Fruit fly (Drosophila melanogaster): Measurements from ENCODE around the gene CG18666.
A peak's percentile ranks its signal among the peaks of the same experiment; 100 is the strongest.

The CG18666 gene

DNA sequence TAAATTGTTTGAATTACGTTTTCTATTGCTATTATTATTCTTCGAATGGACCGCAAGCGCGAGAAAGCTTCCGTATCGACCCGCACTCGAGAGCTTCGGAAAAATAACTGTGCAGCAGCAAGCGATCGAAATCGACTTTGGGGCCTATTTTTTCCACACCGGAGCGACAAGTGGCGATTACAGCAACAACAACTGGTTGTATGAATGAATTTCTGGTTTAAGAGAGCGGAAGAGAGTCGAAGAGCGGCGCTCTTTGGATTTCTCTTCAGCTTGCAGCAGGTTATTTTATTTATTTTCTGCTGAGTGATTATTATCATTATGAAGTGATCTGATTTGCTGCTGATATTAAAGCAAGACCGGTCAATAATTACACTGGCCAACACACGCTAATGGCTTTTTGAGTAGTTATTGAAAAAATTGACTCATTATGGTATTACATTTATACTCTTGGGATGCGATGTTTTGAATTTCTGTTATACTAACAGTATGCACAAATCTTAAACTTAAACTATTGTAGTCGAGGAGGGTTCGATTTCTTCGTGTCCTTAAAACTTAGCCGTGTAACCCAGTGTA is 32.4 kb downstream of the CG18666 start, which contains the start of gene Samuel (continued):
- TF ChIP-seq CG7928 (GFP tag; optimal IDR thresholded peaks at IDR 0.05) (no peak), al (GFP tag; IDR thresholded peaks at IDR 0.05) (no peak), so (GFP tag; IDR thresholded peaks at IDR 0.05) (peak; percentile 28; the same call in 1 of the 3 replicates), CG2712 (tag; optimal IDR thresholded peaks at IDR 0.05) (no peak), pan (optimal IDR thresholded peaks at IDR 0.05) (no peak), pan (GFP tag; optimal IDR thresholded peaks at IDR 0.05 in 1 of 2, IDR thresholded peaks at IDR 0.05 in 1 of 2) (no peak), E2f1 (GFP tag; IDR thresholded peaks at IDR 0.05) (no peak), CG16863 (GFP tag; optimal IDR thresholded peaks at IDR 0.05) (no peak), CG10543 (GFP tag; optimal IDR thresholded peaks at IDR 0.05) (no peak), chif (GFP tag; optimal IDR thresholded peaks at IDR 0.05) (no peak), CG10959 (GFP tag; IDR thresholded peaks at IDR 0.05) (no peak), CG10321 (GFP tag; IDR thresholded peaks at IDR 0.05) (no peak), CG6791 (GFP tag; IDR thresholded peaks at IDR 0.05; ENCODE audit: partially characterized antibody) (no peak), Hr3 (GFP tag; optimal IDR thresholded peaks at IDR 0.05) (no peak), fu2 (GFP tag; optimal IDR thresholded peaks at IDR 0.05) (no peak), GATAe (GFP tag; conservative IDR thresholded peaks at IDR 0.05) (no peak), CG11085 (GFP tag; IDR thresholded peaks at IDR 0.05) (no peak), CG15514 (GFP tag; optimal IDR thresholded peaks at IDR 0.05) (no peak), croc (GFP tag; conservative IDR thresholded peaks at IDR 0.05) (no peak), Lhr (GFP tag; optimal IDR thresholded peaks at IDR 0.05) (no peak), jumu (GFP tag; optimal IDR thresholded peaks at IDR 0.05) (no peak), Oaz (GFP tag; IDR thresholded peaks at IDR 0.05) (no peak), CG8281 (tag; optimal IDR thresholded peaks at IDR 0.05) (no peak), dpn (GFP tag; optimal IDR thresholded peaks at IDR 0.05) (no peak), MTF-1 (GFP tag; optimal IDR thresholded peaks at IDR 0.05; ENCODE audit: borderline replicate concordance) (no peak), fd102C (GFP tag; optimal IDR thresholded peaks at IDR 0.05) (no peak), CG5953 (GFP tag; IDR thresholded peaks at IDR 0.05) (no peak), Sox102F (GFP tag; optimal IDR thresholded peaks at IDR 0.05) (no peak), hb (GFP tag; IDR thresholded peaks at IDR 0.05; ENCODE audit: partially characterized antibody) (no peak), CG13123 (GFP tag; optimal IDR thresholded peaks at IDR 0.05) (no peak), maf-S (GFP tag; optimal IDR thresholded peaks at IDR 0.05) (no peak), yki (optimal IDR thresholded peaks at IDR 0.05) (peak; percentile 39), lmd (GFP tag; IDR thresholded peaks at IDR 0.05) (no peak), amos (GFP tag; IDR thresholded peaks at IDR 0.05; ENCODE audit: partially characterized antibody) (peak; percentile 36; the same call in 1 of the 2 replicates), Mad (GFP tag; optimal IDR thresholded peaks at IDR 0.05) (no peak), Nf-YA (GFP tag; IDR thresholded peaks at IDR 0.05) (no peak), Lpt (GFP tag; optimal IDR thresholded peaks at IDR 0.05) (no peak), pita (GFP tag; optimal IDR thresholded peaks at IDR 0.05) (no peak), CG13894 (tag; optimal IDR thresholded peaks at IDR 0.05) (no peak), eyg (GFP tag; optimal IDR thresholded peaks at IDR 0.05) (no peak), CG7987 (GFP tag; optimal IDR thresholded peaks at IDR 0.05) (no peak), CG15696 (tag; optimal IDR thresholded peaks at IDR 0.05) (no peak), kni (GFP tag; optimal IDR thresholded peaks at IDR 0.05) (no peak), CG31441 (GFP tag; IDR thresholded peaks at IDR 0.05) (peak; percentile 10; the same call in 1 of the 2 replicates), Elba2 (GFP tag; optimal IDR thresholded peaks at IDR 0.05) (no peak), wdn (GFP tag; IDR thresholded peaks at IDR 0.05) (no peak), hth (optimal IDR thresholded peaks at IDR 0.05) (no peak), CG10431 (GFP tag; optimal IDR thresholded peaks at IDR 0.05) (no peak), CG8924 (tag; optimal IDR thresholded peaks at IDR 0.05) (no peak), CG17912 (GFP tag; optimal IDR thresholded peaks at IDR 0.05) (no peak), disco-r (GFP tag; optimal IDR thresholded peaks at IDR 0.05) (no peak), crp (GFP tag; optimal IDR thresholded peaks at IDR 0.05) (no peak)

All from whole organism, embryonic.